Fruit fly (Drosophila melanogaster): ENCODE data around the gene sens.

The sens gene

DNA sequence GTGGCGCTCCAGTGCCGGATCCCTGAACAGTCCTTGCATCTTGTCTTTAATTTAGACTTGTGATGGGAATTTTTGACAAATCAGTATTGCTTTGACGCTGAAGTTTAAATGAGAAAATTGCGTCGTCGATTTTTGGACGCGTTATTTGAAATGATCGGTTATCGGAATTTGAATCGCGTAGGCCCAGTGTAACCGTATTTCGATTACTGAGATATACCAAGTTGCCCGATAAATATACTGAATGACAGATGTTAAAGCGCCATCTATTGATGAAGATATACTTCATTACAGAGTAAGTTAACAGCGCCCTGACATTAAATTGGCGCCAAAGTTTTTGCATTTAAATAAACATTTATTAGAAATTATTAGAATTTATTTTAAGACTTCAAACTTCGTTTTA is 11.1 kb downstream of the sens start, which contains the start of gene Poc1 (continued):
- TF ChIP-seq Neu2 (GFP tag; optimal IDR thresholded peaks at IDR 0.05; ENCODE audit: borderline replicate concordance), result no peak
- TF ChIP-seq CG12155 (GFP tag; optimal IDR thresholded peaks at IDR 0.05), result no peak
- no peak for TF ChIP-seq sisA (GFP tag; IDR thresholded peaks at IDR 0.05)
- peak; percentile 22; the same call in 1 of the 2 replicates for TF ChIP-seq MBD-R2 (GFP tag; IDR thresholded peaks at IDR 0.05)
- no peak for TF ChIP-seq ap (GFP tag; IDR thresholded peaks at IDR 0.05)
- no peak for TF ChIP-seq D (optimal IDR thresholded peaks at IDR 0.05)
- no peak for TF ChIP-seq D (GFP tag; optimal IDR thresholded peaks at IDR 0.05)
- TF ChIP-seq CG3281 (GFP tag; optimal IDR thresholded peaks at IDR 0.05), result no peak
- TF ChIP-seq Sry-δ (GFP tag; optimal IDR thresholded peaks at IDR 0.05), result peak; percentile 47
- TF ChIP-seq Eip74EF (GFP tag; optimal IDR thresholded peaks at IDR 0.05), result no peak
- TF ChIP-seq HLH4C (GFP tag; IDR thresholded peaks at IDR 0.05; ENCODE audit: partially characterized antibody), result peak; percentile 71
- TF ChIP-seq CG1603 (tag; optimal IDR thresholded peaks at IDR 0.05), result peak; percentile 50
- TF ChIP-seq CG15514 (GFP tag; optimal IDR thresholded peaks at IDR 0.05), result peak; percentile 28
- TF ChIP-seq CG10431 (GFP tag; optimal IDR thresholded peaks at IDR 0.05), result no peak
- TF ChIP-seq CG6765 (GFP tag; optimal IDR thresholded peaks at IDR 0.05), result no peak
- peak; percentile 62 for TF ChIP-seq CG10267 (tag; optimal IDR thresholded peaks at IDR 0.05)
- no peak for TF ChIP-seq gem (tag; optimal IDR thresholded peaks at IDR 0.05)
- TF ChIP-seq CG2202 (tag; optimal IDR thresholded peaks at IDR 0.05), result no peak
- peak in 1 of 2 experiments; percentile 41 for TF ChIP-seq insv (GFP tag; optimal IDR thresholded peaks at IDR 0.05)
- peak; percentile 60 for TF ChIP-seq Myb (GFP tag; optimal IDR thresholded peaks at IDR 0.05)
- TF ChIP-seq CG6791 (GFP tag; IDR thresholded peaks at IDR 0.05; ENCODE audit: partially characterized antibody), result peak; percentile 61
- no peak for TF ChIP-seq CG5245 (GFP tag; optimal IDR thresholded peaks at IDR 0.05)
- TF ChIP-seq abd-A (tag; optimal IDR thresholded peaks at IDR 0.05), result no peak
- TF ChIP-seq E2f2 (GFP tag; IDR thresholded peaks at IDR 0.05), result peak; percentile 98
- no peak for TF ChIP-seq CkIIα-i1 (GFP tag; IDR thresholded peaks at IDR 0.05)
- TF ChIP-seq ato (GFP tag; IDR thresholded peaks at IDR 0.05; ENCODE audit: partially characterized antibody), result no peak
- 0 out of 2 replicates have a peak, but pooled peaks have one; percentile 51 for TF ChIP-seq Bgb (GFP tag; IDR thresholded peaks at IDR 0.05; ENCODE audit: partially characterized antibody)
- no peak for TF ChIP-seq knrl (GFP tag; IDR thresholded peaks at IDR 0.05; ENCODE audit: partially characterized antibody)
- no peak for TF ChIP-seq sqz (GFP tag; optimal IDR thresholded peaks at IDR 0.05)
- TF ChIP-seq D19A (tag; optimal IDR thresholded peaks at IDR 0.05), result no peak
- no peak for TF ChIP-seq CG12391 (tag; optimal IDR thresholded peaks at IDR 0.05)
- no peak for TF ChIP-seq Elba2 (GFP tag; optimal IDR thresholded peaks at IDR 0.05)
- no peak for TF ChIP-seq CG4854 (GFP tag; optimal IDR thresholded peaks at IDR 0.05)
- TF ChIP-seq CG30403 (GFP tag; optimal IDR thresholded peaks at IDR 0.05), result no peak
- peak; percentile 21 for TF ChIP-seq CG15601 (tag; optimal IDR thresholded peaks at IDR 0.05)
- TF ChIP-seq CG14710 (tag; optimal IDR thresholded peaks at IDR 0.05), result peak; percentile 68
- no peak for TF ChIP-seq HLH54F (GFP tag; optimal IDR thresholded peaks at IDR 0.05)
- TF ChIP-seq Dip2 (GFP tag; IDR thresholded peaks at IDR 0.05), result peak; percentile 91
- TF ChIP-seq Gsc (GFP tag; IDR thresholded peaks at IDR 0.05), result no peak
- TF ChIP-seq Taf1 (GFP tag; IDR thresholded peaks at IDR 0.05), result no peak
- TF ChIP-seq CG16779 (GFP tag; IDR thresholded peaks at IDR 0.05), result no peak
- no peak for TF ChIP-seq ase (GFP tag; IDR thresholded peaks at IDR 0.05)
- no peak for TF ChIP-seq CG14014 (GFP tag; IDR thresholded peaks at IDR 0.05)
- TF ChIP-seq dmrt99B (tag; optimal IDR thresholded peaks at IDR 0.05), result no peak
- no peak for TF ChIP-seq CG18599 (GFP tag; optimal IDR thresholded peaks at IDR 0.05)
- peak; percentile 90 for TF ChIP-seq gfzf (GFP tag; optimal IDR thresholded peaks at IDR 0.05)
- no peak for TF ChIP-seq CG2678 (tag; optimal IDR thresholded peaks at IDR 0.05)
- TF ChIP-seq CG17328 (GFP tag; IDR thresholded peaks at IDR 0.05), result no peak
- TF ChIP-seq psq (GFP tag; optimal IDR thresholded peaks at IDR 0.05), result no peak
- peak; percentile 47; the same call in 2 of the 4 replicates for TF ChIP-seq Dll (GFP tag; IDR thresholded peaks at IDR 0.05; ENCODE audit: partially characterized antibody)
